Worm (Caenorhabditis elegans): Measurements from ENCODE around the gene pssy-2.

DNA sequence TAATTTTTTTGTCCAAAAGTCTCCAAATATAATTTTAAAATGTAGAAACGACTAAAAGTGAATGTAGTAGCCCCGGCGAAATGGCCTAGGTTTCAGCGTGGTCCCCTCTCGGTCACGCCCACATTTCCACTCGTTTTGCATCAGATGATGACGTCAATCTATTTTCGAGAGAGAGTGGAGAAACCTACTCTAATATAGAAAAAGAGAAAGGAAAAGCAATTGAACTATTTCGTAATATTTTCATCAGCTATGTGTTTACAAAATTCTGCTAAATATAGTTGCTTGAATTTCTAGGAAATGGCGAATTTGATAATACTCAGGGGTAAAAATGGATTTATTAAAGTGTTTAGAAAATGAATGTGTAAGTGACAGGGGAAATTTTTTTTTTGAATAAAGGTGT is 15.8 kb upstream of the pssy-2 start:
- TF ChIP-seq nhr-28 (tag; optimal IDR thresholded peaks at IDR 0.05) (no peak), ceh-90 (tag; optimal IDR thresholded peaks at IDR 0.05) (no peak), nhr-90 (tag; optimal IDR thresholded peaks at IDR 0.05; ENCODE audit: poor library complexity) (no peak), lin-39 (tag; optimal IDR thresholded peaks at IDR 0.05) (no peak), nhr-11 (tag; optimal IDR thresholded peaks at IDR 0.05) (no peak), ztf-4 (tag; optimal IDR thresholded peaks at IDR 0.05) (no peak), rnt-1 (tag; optimal IDR thresholded peaks at IDR 0.05) (no peak)

Data from whole organism, L1 larva.